Worm (Caenorhabditis elegans) whole organism, L4/young adult: Measurements from ENCODE around the gene nhr-54.

Experiments used
- W03F9.2 ChIP-seq: fragments of 150-350 bp; optimal IDR thresholded peaks from 2 replicates; lab custom pipeline; 2014; ENCODE audit warnings: missing biosample characterization, missing genetic modification characterization
- him-1 ChIP-seq: sonication (generic microtip); optimal IDR thresholded peaks from 2 replicates; lab custom pipeline; 2016; ENCODE audit warnings: missing genotype, missing genetic modification reagents, missing genetic modification characterization, missing compliant biosample characterization

DNA sequence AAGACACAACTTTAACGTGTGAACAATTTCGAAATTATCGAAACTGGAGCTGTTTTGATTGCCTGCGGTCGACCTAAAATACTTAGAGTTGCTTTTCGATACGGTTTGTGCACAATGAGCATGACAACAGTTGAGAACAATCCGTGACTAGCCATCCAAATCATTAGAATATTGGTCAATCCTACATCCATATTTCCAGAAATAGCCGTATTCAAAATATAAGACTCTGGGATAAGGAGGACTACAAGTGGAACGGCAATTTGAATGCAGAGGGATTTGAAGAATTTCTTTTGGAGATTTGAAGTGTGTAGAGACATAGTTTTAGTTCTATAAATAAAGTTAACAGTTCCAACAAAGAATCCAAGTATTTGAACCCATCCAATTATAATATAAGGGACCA, 46.4 kb downstream of the nhr-54 start:
- TF ChIP-seq W03F9.2 (tag; lab: Kevin White, UChicago) (no peak), him-1 (tag; lab: Kevin White, UChicago) (no peak)
